Fruit fly (Drosophila melanogaster) whole organism, larva: Measurements from ENCODE around the gene Pex16.

ENCODE experiments used
- noc ChIP-seq: fragments of 200-800 bp; sonication (Bioruptor generic); optimal IDR thresholded peaks from 3 replicates; lab custom pipeline; 2019; ENCODE audit warnings: missing biosample characterization, mild to moderate bottlenecking, missing genetic modification characterization, moderate library complexity

The Pex16 gene

DNA sequence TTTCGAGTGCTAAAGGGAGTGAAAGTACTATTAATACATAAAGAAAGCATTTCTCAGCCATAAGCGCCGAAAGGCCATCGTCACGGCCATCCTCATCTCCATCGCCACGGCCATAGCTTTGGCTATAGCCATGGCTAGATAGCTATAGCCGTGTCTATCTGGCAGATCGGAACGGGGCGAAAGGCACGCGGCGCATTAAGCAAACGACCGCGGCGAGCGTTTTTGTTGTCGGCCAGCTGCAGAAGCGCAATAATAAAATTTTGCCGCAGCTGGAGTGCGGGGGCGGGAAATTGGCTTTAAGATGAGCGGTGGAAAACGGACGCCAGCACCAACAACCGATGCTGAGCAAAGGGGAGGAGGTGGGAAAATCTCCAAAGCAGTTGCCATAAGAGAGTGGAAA, 27.7 kb downstream of the Pex16 start:
- TF ChIP-seq noc = no peak

- no peak for TF ChIP-seq noc
Observed at dm6 chr3L:20748577-20748976, 29.5 kb downstream of the Pex16 start.

DNA sequence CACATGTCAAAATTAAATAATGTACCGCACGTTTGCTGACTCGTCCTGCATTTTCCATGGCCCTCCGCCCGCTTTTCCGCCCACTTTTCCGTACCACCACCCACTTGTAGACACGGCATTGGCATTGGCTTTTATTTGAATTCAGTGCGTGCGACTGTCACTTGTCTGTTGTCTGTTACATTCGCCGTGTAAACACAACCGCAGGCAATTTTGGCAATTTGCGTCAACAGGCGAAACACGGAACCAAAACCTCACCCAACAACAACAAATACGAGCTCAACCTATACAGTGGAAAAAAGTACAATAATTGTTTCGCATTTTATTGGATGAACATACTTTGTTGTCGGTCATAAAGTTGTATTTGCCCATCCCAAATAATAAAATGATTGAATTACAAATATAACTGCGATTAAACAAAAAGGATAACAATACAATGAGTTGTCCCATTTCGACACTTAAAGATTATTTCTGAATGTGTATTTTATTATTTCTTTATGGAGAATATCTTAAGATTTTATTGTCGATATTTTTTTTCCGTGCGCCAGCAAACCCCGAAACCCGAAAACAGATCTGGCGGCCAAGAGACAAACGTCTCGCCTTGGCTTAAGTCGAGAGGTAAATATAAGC, 30.7 kb downstream of the Pex16 start:
- no peak for TF ChIP-seq noc

DNA sequence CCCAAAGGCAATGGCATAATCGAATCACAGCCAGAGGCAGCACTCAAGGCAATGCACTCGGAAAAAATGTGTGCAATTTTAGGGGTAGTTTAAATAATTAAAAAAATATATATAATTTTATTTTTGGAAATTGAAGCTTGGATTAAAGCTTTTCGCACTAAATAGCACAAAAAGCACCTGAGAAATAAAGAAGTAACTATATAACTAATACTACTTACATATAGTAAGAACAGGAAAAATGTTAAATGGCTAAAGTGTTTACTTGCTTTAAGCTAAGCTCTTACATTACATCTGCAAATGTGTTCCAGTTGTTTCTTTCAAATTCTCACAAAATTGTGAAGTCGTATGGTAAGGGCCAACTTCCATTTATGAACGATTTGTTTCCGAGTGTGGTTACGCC, 38.6 kb downstream of the Pex16 start, which contains the start of gene Gr77a:
TSS of gene Gr77a (minus strand) at position 17 of the 400 bp plus-strand sequence.
- no peak for TF ChIP-seq noc

dm6 chr3L:20737346-20737745, 40.7 kb downstream of the Pex16 start:
- TF ChIP-seq noc = no peak

DNA sequence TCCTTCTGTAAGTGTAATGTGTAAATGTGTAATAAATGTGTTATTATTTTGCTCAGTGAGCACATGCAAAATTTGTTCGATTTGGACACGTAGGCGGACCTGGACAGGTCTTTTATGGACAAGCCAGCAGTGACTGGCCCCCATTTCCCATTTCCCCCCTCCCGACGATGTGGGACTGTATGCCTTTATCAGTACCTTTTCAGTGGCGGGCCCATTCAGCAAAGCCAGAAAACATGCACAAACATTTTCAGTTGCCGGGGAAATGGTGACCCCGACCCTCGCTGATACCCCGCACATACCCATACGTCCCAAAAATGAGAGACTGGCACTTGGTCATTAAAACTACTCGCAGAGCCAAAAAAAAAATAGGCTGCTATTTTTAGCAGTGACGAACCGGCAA, 41.8 kb downstream of the Pex16 start:
- TF ChIP-seq noc = no peak

DNA sequence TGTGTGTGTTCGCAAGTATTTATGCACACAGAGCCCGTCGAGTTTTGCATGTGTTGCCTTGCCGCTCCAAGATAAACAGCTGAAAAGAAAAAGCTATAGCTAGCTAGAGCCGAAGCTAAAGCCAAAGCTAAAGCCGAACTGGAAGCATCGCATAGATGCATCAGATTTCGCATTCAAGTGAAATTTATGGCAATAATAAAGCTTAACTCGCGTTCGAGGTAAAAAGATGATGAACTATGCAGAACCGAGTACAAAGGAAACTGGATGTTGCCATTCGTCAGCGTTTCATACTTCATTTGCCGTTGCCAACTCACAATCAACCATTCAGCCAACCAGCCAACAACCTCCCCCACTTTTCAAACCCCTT, 43.8 kb downstream of the Pex16 start:
- no peak for TF ChIP-seq noc

- TF ChIP-seq noc = no peak
Observed at dm6 chr3L:20733530-20734257, 44.4 kb downstream of the Pex16 start.

DNA sequence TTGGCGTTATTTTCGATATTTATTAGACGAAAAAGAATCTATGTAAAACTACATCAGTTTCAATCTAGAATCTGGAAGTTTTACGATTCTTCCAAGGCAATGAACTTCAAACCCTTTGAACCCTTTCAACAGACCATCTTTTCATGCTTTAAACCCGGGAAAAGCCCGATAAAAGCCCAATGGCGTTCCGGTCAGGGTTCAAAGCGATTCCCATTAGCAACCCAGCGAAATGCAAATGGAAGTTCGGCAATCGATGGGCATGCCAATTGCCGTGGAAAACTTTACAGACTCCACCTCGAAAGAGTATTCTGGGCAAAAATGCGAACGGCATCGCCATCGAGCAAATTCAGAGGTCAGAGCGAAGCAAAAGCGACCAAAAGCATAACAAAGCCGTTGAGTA, 45.6 kb downstream of the Pex16 start:
- no peak for TF ChIP-seq noc

DNA sequence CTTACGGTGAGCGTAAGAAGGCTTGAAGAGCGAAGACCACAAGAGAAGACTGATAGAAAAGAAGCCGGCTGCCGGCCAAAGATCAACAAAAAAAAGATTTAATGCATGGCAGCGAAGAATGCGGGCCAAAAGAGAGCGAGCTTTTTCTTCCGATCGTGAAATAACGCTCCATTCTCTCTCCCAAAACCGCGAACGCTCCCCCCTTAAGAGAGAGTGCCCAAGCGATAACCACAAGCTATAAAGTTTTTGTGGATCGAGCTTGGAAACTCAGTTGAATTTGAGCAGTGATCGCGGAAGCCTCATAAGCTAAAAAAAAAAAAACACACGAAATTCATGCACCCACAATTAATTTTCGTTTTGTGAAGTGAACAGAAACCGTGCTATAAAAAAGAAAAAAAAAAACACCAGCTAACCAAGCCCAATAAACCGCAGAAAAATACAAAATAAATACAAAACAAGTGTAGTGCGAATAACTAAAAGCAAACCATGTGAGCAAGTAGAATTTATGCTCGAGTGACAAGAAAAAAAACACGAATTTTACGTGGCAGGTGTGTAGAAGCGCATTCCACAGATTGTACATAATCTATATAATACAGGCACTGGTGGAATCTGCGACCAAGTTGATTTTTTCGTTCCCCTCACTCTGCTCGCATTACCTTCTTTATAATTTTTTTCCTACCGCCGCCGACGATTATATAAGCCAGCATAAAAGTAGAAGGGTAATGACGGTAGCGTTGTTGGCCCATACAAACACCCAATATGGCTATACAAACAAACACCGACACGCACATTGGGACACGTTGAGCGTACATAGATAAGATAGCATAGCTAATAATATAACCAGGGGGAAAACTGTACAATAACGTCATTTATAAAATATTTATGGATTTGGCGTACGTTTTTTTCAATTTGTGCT, 47.5 kb downstream of the Pex16 start, which contains the start of gene CG13252:
TSS of gene CG13252 (plus strand) at position 269 of the 916 bp plus-strand sequence.
- no peak for TF ChIP-seq noc

- no peak for TF ChIP-seq noc
Observed at dm6 chr3L:20729415-20729814, 48.6 kb downstream of the Pex16 start.
